Worm (Caenorhabditis elegans): Measurements from ENCODE around the gene tps-1.
A peak's percentile ranks its signal among the peaks of the same experiment; 100 is the strongest.

The tps-1 gene

ce11 chrX:17434234-17434633 lies 40.1 kb downstream of the tps-1 start, which contains the start of gene fubl-3:
Gene fubl-3 (plus strand): TSS chrX:17434445.
- no peak for TF ChIP-seq fos-1 (tag; optimal IDR thresholded peaks at IDR 0.05)
- TF ChIP-seq ets-5 (GFP tag; IDR thresholded peaks at IDR 0.05): no peak
- peak; percentile 55 for TF ChIP-seq nhr-20 (tag; optimal IDR thresholded peaks at IDR 0.05)
- TF ChIP-seq swsn-7 (tag; optimal IDR thresholded peaks at IDR 0.05): peak; percentile 36
- TF ChIP-seq lsy-2 (tag; optimal IDR thresholded peaks at IDR 0.05): peak; percentile 86 to 96
- no peak for TF ChIP-seq C04F5.9 (tag; optimal IDR thresholded peaks at IDR 0.05)
- TF ChIP-seq efl-1 (optimal IDR thresholded peaks at IDR 0.05): peak in 1 of 2 experiments; percentile 25
- peak in 1 of 2 experiments; percentile 75 for TF ChIP-seq efl-1 (GFP tag; optimal IDR thresholded peaks at IDR 0.05 in 1 of 2)
- peak; percentile 11 for TF ChIP-seq snpc-4 (tag; optimal IDR thresholded peaks at IDR 0.05)
- peak; percentile 45 for TF ChIP-seq rnt-1 (tag; optimal IDR thresholded peaks at IDR 0.05)
- TF ChIP-seq nhr-71 (tag; optimal IDR thresholded peaks at IDR 0.05): peak; percentile 63
- no peak for TF ChIP-seq ama-1 (optimal IDR thresholded peaks at IDR 0.05)
- TF ChIP-seq mef-2 (tag; optimal IDR thresholded peaks at IDR 0.05): no peak
- TF ChIP-seq ztf-11 (tag; optimal IDR thresholded peaks at IDR 0.05): no peak
- peak; percentile 84 for TF ChIP-seq lin-14 (GFP tag; optimal IDR thresholded peaks at IDR 0.05)
- TF ChIP-seq nhr-237 (tag; optimal IDR thresholded peaks at IDR 0.05): no peak
- no peak for TF ChIP-seq vab-15 (tag; optimal IDR thresholded peaks at IDR 0.05)
- peak; percentile 8 for TF ChIP-seq tbx-2 (tag; optimal IDR thresholded peaks at IDR 0.05)
- no peak for TF ChIP-seq alr-1 (tag; optimal IDR thresholded peaks at IDR 0.05; ENCODE audit: borderline replicate concordance)
- peak in 1 of 3 experiments; percentile 52 for TF ChIP-seq ceh-82 (tag; optimal IDR thresholded peaks at IDR 0.05)
- TF ChIP-seq elt-2 (tag; optimal IDR thresholded peaks at IDR 0.05): no peak
- TF ChIP-seq xbp-1 (tag; optimal IDR thresholded peaks at IDR 0.05): peak; percentile 37
- peak; percentile 27 for TF ChIP-seq nhr-90 (tag; optimal IDR thresholded peaks at IDR 0.05; ENCODE audit: poor library complexity)
- TF ChIP-seq mdl-1 (tag; optimal IDR thresholded peaks at IDR 0.05): peak in 1 of 2 experiments; percentile 5
- no peak for TF ChIP-seq ceh-88 (GFP tag; IDR thresholded peaks at IDR 0.05)
- TF ChIP-seq unc-98 (GFP tag; IDR thresholded peaks at IDR 0.05): no peak
- peak in 1 of 2 experiments; percentile 43 for TF ChIP-seq lin-35 (GFP tag; optimal IDR thresholded peaks at IDR 0.05)
- TF ChIP-seq snu-23 (GFP tag; optimal IDR thresholded peaks at IDR 0.05): peak; percentile 45
- peak; percentile 22 for TF ChIP-seq nhr-19 (GFP tag; conservative IDR thresholded peaks at IDR 0.05)
- TF ChIP-seq nhr-47 (tag; optimal IDR thresholded peaks at IDR 0.05): peak; percentile 43
- TF ChIP-seq nhr-77 (tag; optimal IDR thresholded peaks at IDR 0.05): no peak
- TF ChIP-seq skn-1 (tag; optimal IDR thresholded peaks at IDR 0.05): peak; percentile 7
- TF ChIP-seq nhr-85 (tag): peak; percentile 42
- TF ChIP-seq ces-1 (GFP tag; optimal IDR thresholded peaks at IDR 0.05): no peak
- TF ChIP-seq blmp-1 (tag; optimal IDR thresholded peaks at IDR 0.05): peak; percentile 19
- no peak for TF ChIP-seq aha-1 (tag; optimal IDR thresholded peaks at IDR 0.05)
- no peak for TF ChIP-seq jun-1 (tag; optimal IDR thresholded peaks at IDR 0.05)
- no peak for TF ChIP-seq hpl-2 (GFP tag; optimal IDR thresholded peaks at IDR 0.05)
- TF ChIP-seq mep-1 (tag; optimal IDR thresholded peaks at IDR 0.05): peak; percentile 14
- peak; percentile 50 for TF ChIP-seq C16A3.4 (tag; optimal IDR thresholded peaks at IDR 0.05)
- no peak for TF ChIP-seq unc-86 (tag; optimal IDR thresholded peaks at IDR 0.05)
- peak; percentile 51 for TF ChIP-seq unc-130 (tag; optimal IDR thresholded peaks at IDR 0.05)
- TF ChIP-seq sox-4 (tag; optimal IDR thresholded peaks at IDR 0.05): no peak
- TF ChIP-seq elt-3 (tag; optimal IDR thresholded peaks at IDR 0.05): no peak
- no peak for TF ChIP-seq pag-3 (tag; optimal IDR thresholded peaks at IDR 0.05; ENCODE audit: borderline replicate concordance, insufficient read depth)

- no peak for TF ChIP-seq dsc-1 (tag; optimal IDR thresholded peaks at IDR 0.05)
- no peak for TF ChIP-seq lir-3 (tag; optimal IDR thresholded peaks at IDR 0.05; ENCODE audit: poor library complexity)
- TF ChIP-seq pqm-1 (tag; optimal IDR thresholded peaks at IDR 0.05): no peak
- no peak for TF ChIP-seq nhr-237 (tag; optimal IDR thresholded peaks at IDR 0.05)
- no peak for TF ChIP-seq nhr-11 (tag; optimal IDR thresholded peaks at IDR 0.05)
- TF ChIP-seq nhr-77 (tag; optimal IDR thresholded peaks at IDR 0.05): no peak
- TF ChIP-seq lin-35 (GFP tag; optimal IDR thresholded peaks at IDR 0.05): no peak
- no peak for TF ChIP-seq nhr-71 (tag; optimal IDR thresholded peaks at IDR 0.05)
- no peak for TF ChIP-seq nhr-20 (tag; optimal IDR thresholded peaks at IDR 0.05)
- TF ChIP-seq nhr-47 (tag; optimal IDR thresholded peaks at IDR 0.05): no peak
- no peak for TF ChIP-seq rnt-1 (tag; optimal IDR thresholded peaks at IDR 0.05)
- no peak for TF ChIP-seq mep-1 (tag; optimal IDR thresholded peaks at IDR 0.05)
- no peak for TF ChIP-seq lsy-2 (tag; optimal IDR thresholded peaks at IDR 0.05)
- no peak for TF ChIP-seq C04F5.9 (tag; optimal IDR thresholded peaks at IDR 0.05)
- no peak for TF ChIP-seq egl-27 (tag; optimal IDR thresholded peaks at IDR 0.05)
- no peak for TF ChIP-seq zip-4 (GFP tag; optimal IDR thresholded peaks at IDR 0.05)
These were observed 45.5 kb downstream of the tps-1 start, which contains the start of gene pbo-6 for ce11 chrX:17428803-17429202. Gene pbo-6 (plus strand): TSS chrX:17429042.

Measured in whole organism, L1 larva.